Fruit fly (Drosophila melanogaster): Measurements from ENCODE around the gene CG45064.
A peak's percentile ranks its signal among the peaks of the same experiment; 100 is the strongest.

The CG45064 gene

DNA sequence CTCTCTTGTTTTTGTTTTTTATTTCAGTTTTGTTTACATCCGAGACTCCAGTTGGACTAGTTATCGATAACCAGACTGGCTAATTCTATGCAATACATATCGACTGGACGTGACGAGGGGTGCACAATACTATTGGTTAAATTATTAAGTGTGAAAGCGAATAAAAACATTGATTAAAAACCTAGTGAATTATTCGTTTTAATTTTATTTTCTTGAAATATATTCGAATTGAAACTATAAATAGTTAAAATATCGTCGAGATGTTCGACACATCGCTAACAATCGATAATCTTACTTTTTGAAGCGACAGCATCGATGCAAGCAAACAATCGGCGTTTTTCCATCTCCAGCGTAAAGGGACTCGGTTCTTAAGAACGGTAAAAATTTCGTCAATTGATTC, 43.3 kb downstream of the CG45064 start, which contains the start of the genes CG32590 and Flo2 (continued):
- TF ChIP-seq Hsf (GFP tag; optimal IDR thresholded peaks at IDR 0.05) (peak; percentile 80), ac (GFP tag; optimal IDR thresholded peaks at IDR 0.05) (no peak), CG18764 (GFP tag; optimal IDR thresholded peaks at IDR 0.05) (peak; percentile 56), CG1647 (GFP tag; optimal IDR thresholded peaks at IDR 0.05) (peak; percentile 47), CG42726 (GFP tag; IDR thresholded peaks at IDR 0.05; ENCODE audit: partially characterized antibody) (peak; percentile 79; the same call in 1 of the 2 replicates), tup (GFP tag; optimal IDR thresholded peaks at IDR 0.05) (peak; percentile 55), CG6175 (GFP tag; IDR thresholded peaks at IDR 0.05) (peak; percentile 68; the same call in 2 of the 3 replicates), trh (GFP tag; optimal IDR thresholded peaks at IDR 0.05) (peak; percentile 48), CG11456 (GFP tag; IDR thresholded peaks at IDR 0.05) (peak; percentile 80), MTF-1 (GFP tag; optimal IDR thresholded peaks at IDR 0.05; ENCODE audit: borderline replicate concordance) (no peak), CG3995 (GFP tag; optimal IDR thresholded peaks at IDR 0.05) (peak; percentile 3), Poxn (GFP tag; IDR thresholded peaks at IDR 0.05) (no peak; the same call in 1 of the 2 replicates), cwo (GFP tag; optimal IDR thresholded peaks at IDR 0.05) (peak; percentile 23), CG2129 (GFP tag; IDR thresholded peaks at IDR 0.05; ENCODE audit: partially characterized antibody) (peak; percentile 92), H2.0 (GFP tag; IDR thresholded peaks at IDR 0.05) (peak; percentile 80), ssp (GFP tag; IDR thresholded peaks at IDR 0.05) (peak; percentile 77), Sox100B (GFP tag; optimal IDR thresholded peaks at IDR 0.05) (peak; percentile 10), Xrp1 (GFP tag; IDR thresholded peaks at IDR 0.05) (peak; percentile 86), Spps (tag; optimal IDR thresholded peaks at IDR 0.05) (peak; percentile 40), CG4360 (GFP tag; IDR thresholded peaks at IDR 0.05) (no peak), CG4730 (GFP tag; IDR thresholded peaks at IDR 0.05) (peak; percentile 67), CG2120 (GFP tag; optimal IDR thresholded peaks at IDR 0.05) (peak; percentile 90), CG32772 (GFP tag; IDR thresholded peaks at IDR 0.05) (peak; percentile 82), CG4424 (GFP tag; optimal IDR thresholded peaks at IDR 0.05) (peak; percentile 74), MBD-R2 (GFP tag; IDR thresholded peaks at IDR 0.05) (peak; percentile 75), phol (tag; optimal IDR thresholded peaks at IDR 0.05) (peak; percentile 75), CG13775 (GFP tag; optimal IDR thresholded peaks at IDR 0.05) (peak; percentile 71), inv (GFP tag; IDR thresholded peaks at IDR 0.05; ENCODE audit: partially characterized antibody) (peak; percentile 95), ato (GFP tag; IDR thresholded peaks at IDR 0.05; ENCODE audit: partially characterized antibody) (peak; percentile 90), Asciz (GFP tag; optimal IDR thresholded peaks at IDR 0.05) (no peak), Neu2 (GFP tag; optimal IDR thresholded peaks at IDR 0.05; ENCODE audit: borderline replicate concordance) (no peak), salm (tag; optimal IDR thresholded peaks at IDR 0.05) (no peak), fd64A (GFP tag; optimal IDR thresholded peaks at IDR 0.05) (no peak), az2 (GFP tag; optimal IDR thresholded peaks at IDR 0.05) (peak; percentile 71), Sin3A (optimal IDR thresholded peaks at IDR 0.05) (peak; percentile 81), usp (GFP tag; optimal IDR thresholded peaks at IDR 0.05) (no peak), Lpt (GFP tag; optimal IDR thresholded peaks at IDR 0.05) (no peak), hb (GFP tag; IDR thresholded peaks at IDR 0.05; ENCODE audit: partially characterized antibody) (peak; percentile 98), HmgD (GFP tag; optimal IDR thresholded peaks at IDR 0.05) (no peak), zf30C (GFP tag; optimal IDR thresholded peaks at IDR 0.05) (no peak), mld (GFP tag; IDR thresholded peaks at IDR 0.05; ENCODE audit: partially characterized antibody) (peak; percentile 96), CkIIα-i1 (GFP tag; IDR thresholded peaks at IDR 0.05) (no peak), ems (GFP tag; optimal IDR thresholded peaks at IDR 0.05) (peak; percentile 72), nom (GFP tag; optimal IDR thresholded peaks at IDR 0.05) (no peak), gt (GFP tag; IDR thresholded peaks at IDR 0.05) (peak; percentile 66), CG13624 (GFP tag; optimal IDR thresholded peaks at IDR 0.05) (peak; percentile 63), Chrac-16 (GFP tag; optimal IDR thresholded peaks at IDR 0.05) (peak; percentile 81), Gug (GFP tag; IDR thresholded peaks at IDR 0.05) (peak; percentile 73), wek (GFP tag; optimal IDR thresholded peaks at IDR 0.05) (no peak), Ets65A (GFP tag) (peak; percentile 97), CG7271 (tag; optimal IDR thresholded peaks at IDR 0.05) (peak; percentile 15)
